Worm (Caenorhabditis elegans): ENCODE data around the gene srh-71.

- TF ChIP-seq tab-1 (GFP tag; IDR thresholded peaks at IDR 0.05) (no peak), klf-2 (GFP tag; conservative IDR thresholded peaks at IDR 0.05) (no peak), ztf-29 (GFP tag; IDR thresholded peaks at IDR 0.05) (no peak), ref-1 (GFP tag; conservative IDR thresholded peaks at IDR 0.05) (no peak), flt-1 (GFP tag; IDR thresholded peaks at IDR 0.05) (no peak), med-1 (GFP tag; optimal IDR thresholded peaks at IDR 0.05; ENCODE audit: insufficient read depth) (no peak), T22C8.4 (GFP tag; IDR thresholded peaks at IDR 0.05) (no peak), cog-1 (tag; optimal IDR thresholded peaks at IDR 0.05) (no peak), ztf-23 (GFP tag; IDR thresholded peaks at IDR 0.05) (no peak)
Observed at ce11 chrII:3126341-3126740, 3.0 kb downstream of the srh-71 start, which contains the start of gene ins-19.
